Fruit fly (Drosophila melanogaster): Measurements from ENCODE around the gene Dyrk2.

Gene Dyrk2

DNA sequence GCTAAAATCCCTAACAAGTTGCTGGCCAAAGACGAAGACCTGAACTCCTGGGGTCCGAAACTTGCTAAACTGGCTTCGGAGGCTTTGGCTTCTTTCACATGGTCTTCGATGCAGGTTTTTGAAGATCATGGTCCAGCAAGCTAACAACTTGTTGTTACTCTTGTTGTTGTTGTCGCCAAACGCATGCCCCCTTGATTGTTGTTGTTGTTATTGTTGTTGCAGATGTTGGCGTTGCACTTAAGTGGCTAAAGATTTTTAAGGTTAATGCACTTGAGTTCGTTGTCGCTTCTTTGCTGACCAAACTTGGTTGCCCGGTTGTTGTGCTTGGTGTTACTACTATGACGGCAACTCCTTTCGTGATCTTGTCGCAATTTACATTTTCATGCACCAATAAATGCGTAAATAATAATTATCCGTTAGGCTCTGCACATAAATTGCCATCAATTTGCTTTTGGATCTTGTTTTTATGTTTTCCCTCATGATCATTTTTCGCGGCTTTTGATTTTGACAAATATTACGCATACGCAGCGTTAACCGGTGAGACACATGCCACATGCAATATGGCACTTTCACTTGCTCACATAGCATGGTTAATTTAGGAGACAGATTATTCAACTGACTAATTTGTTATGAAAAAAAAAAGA lies 26.2 kb downstream of the Dyrk2 start:
- TF ChIP-seq CG11617 (GFP tag; optimal IDR thresholded peaks at IDR 0.05) (no peak), pad (GFP tag; optimal IDR thresholded peaks at IDR 0.05) (no peak), Clk (GFP tag; optimal IDR thresholded peaks at IDR 0.05) (no peak), Mnt (GFP tag; optimal IDR thresholded peaks at IDR 0.05) (no peak), bab1 (GFP tag; optimal IDR thresholded peaks at IDR 0.05) (no peak), CG12768 (GFP tag; optimal IDR thresholded peaks at IDR 0.05) (no peak), cnc (optimal IDR thresholded peaks at IDR 0.05) (no peak), toe (GFP tag; optimal IDR thresholded peaks at IDR 0.05) (no peak), CG7101 (tag; optimal IDR thresholded peaks at IDR 0.05) (no peak), CG33017 (tag; optimal IDR thresholded peaks at IDR 0.05) (no peak), CG5204 (GFP tag; optimal IDR thresholded peaks at IDR 0.05) (no peak), cic (GFP tag; optimal IDR thresholded peaks at IDR 0.05) (no peak), tj (GFP tag; optimal IDR thresholded peaks at IDR 0.05) (no peak), ovo (GFP tag; optimal IDR thresholded peaks at IDR 0.05) (no peak), CG14711 (tag; optimal IDR thresholded peaks at IDR 0.05) (no peak)

DNA sequence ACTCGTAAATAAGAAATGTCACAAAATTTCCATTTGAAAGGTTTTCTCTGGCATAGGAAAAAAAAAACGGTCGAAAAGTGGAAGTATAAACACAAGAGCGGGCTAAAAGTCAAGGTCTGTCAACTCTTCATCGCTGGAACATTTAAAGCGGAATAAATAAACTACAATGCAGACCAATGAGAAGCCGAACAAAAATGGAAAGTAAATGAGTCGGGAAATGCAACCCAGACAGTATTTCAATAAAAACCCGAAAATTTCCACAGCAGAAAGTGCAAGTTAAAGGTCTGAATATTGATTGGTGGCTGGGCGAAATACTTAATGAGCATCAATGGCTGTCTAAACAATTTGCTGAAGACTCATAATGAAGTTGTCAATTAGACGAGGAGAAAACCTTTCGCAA lies 26.8 kb downstream of the Dyrk2 start:
- TF ChIP-seq Mnt (GFP tag; optimal IDR thresholded peaks at IDR 0.05): no peak
- TF ChIP-seq CG14711 (tag; optimal IDR thresholded peaks at IDR 0.05): no peak
- TF ChIP-seq Hr96 (GFP tag; optimal IDR thresholded peaks at IDR 0.05): no peak
- peak; percentile 21 for TF ChIP-seq tj (GFP tag; optimal IDR thresholded peaks at IDR 0.05)
- TF ChIP-seq CG33017 (tag; optimal IDR thresholded peaks at IDR 0.05): no peak
- no peak for TF ChIP-seq Clk (GFP tag; optimal IDR thresholded peaks at IDR 0.05)

DNA sequence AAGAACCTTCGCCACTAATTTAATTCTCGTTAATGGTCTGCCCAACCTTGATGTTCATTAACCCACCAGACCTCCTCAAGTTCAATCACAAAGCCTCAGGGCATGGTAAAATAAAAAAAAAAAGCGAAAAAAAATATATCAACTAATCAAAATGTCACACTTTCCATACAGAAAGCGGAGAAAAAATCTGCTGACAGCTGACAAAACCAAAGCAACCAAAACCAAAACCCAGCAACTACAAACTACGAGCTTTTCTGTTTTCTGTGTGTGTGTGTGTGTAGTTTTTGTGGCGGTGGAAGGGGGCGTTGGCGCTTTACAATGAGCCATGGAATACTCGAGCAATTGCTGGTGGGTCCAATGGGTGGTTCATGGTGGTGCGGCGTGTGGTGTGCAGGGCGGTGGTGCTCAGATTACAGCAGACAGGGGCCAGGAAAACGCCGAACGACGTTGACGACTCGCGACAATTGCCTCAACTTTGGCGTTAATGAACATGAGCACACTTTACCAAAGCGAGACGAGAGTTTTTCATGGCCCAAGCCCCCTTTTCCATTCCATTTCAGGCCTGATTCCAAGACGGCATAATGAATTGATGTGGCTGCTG lies 30.0 kb downstream of the Dyrk2 start:
- no peak for TF ChIP-seq Hr96 (GFP tag; optimal IDR thresholded peaks at IDR 0.05)
- TF ChIP-seq CG12768 (GFP tag; optimal IDR thresholded peaks at IDR 0.05): peak; percentile 22
- TF ChIP-seq tj (GFP tag; optimal IDR thresholded peaks at IDR 0.05): peak; percentile 98

DNA sequence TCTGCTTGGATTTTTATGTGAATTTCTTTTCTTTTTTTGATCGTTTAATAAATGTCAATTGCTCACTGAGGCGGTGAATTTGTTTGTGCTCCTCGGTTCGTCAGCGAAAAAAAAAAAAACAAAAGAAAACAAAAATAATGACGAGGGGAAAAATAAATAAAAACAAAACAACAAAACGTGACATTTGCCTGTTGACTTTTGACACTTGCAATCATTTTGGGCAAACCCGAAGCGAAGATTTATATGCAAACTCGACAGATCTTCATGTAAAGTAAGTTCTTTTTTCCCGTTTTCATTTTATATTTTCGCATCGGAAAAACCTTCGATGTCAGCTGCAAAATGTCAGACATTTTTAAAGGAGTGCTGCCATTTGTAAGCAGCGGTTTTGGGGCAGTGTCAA lies 33.5 kb downstream of the Dyrk2 start:
- TF ChIP-seq tj (GFP tag; optimal IDR thresholded peaks at IDR 0.05): peak; percentile 13
- TF ChIP-seq Crg-1 (GFP tag; optimal IDR thresholded peaks at IDR 0.05): no peak

DNA sequence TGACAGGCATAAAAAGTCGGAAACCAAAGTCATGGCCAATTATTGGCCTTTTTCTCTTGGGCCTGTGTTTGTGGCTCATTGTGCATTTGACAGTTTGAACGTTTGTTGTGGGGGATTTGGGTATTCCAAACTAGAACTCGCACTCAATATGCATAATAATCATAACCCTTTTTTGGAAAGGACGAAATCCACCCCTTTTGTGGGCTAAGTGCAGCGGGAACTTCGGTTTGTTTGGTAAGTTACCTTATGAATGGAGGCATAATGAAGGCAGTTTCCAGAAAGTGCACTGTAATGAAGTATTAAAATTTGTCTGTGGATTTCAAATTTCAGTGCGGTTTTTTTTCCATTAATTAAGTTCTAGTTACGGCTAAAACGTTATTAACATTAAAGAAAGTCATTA lies 35.6 kb downstream of the Dyrk2 start:
- no peak for TF ChIP-seq bab1 (GFP tag; optimal IDR thresholded peaks at IDR 0.05)
- no peak for TF ChIP-seq pad (GFP tag; optimal IDR thresholded peaks at IDR 0.05)
- no peak for TF ChIP-seq CG1620 (GFP tag; optimal IDR thresholded peaks at IDR 0.05)
- no peak for TF ChIP-seq CG11617 (GFP tag; optimal IDR thresholded peaks at IDR 0.05)
- TF ChIP-seq CG33017 (tag; optimal IDR thresholded peaks at IDR 0.05): no peak
- TF ChIP-seq CG7101 (tag; optimal IDR thresholded peaks at IDR 0.05): no peak
- no peak for TF ChIP-seq CG7045 (GFP tag; optimal IDR thresholded peaks at IDR 0.05)

DNA sequence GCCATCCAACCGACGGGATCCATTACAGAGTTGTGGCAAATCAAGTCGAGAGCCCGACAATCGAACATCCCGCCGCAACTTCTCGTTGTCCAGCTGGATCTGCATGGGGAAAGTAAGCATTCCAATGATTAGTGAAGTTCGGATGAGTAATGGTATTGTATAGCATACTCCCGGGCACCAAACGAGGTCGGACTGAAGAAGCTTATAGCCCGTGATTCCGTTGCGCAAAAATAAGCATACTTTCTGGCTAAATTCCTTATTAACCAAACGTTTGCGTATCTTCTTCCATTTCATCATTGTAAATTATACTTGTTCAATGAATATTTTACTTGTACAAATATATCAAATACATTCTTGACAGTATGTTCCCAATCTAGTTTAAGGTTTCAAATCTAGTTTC lies 36.7 kb downstream of the Dyrk2 start:
- TF ChIP-seq bab1 (GFP tag; optimal IDR thresholded peaks at IDR 0.05) (no peak), CG12768 (GFP tag; optimal IDR thresholded peaks at IDR 0.05) (no peak), cnc (optimal IDR thresholded peaks at IDR 0.05) (no peak), CG5204 (GFP tag; optimal IDR thresholded peaks at IDR 0.05) (no peak), pad (GFP tag; optimal IDR thresholded peaks at IDR 0.05) (no peak), ovo (GFP tag; optimal IDR thresholded peaks at IDR 0.05) (no peak), kay (GFP tag; ENCODE audit: borderline replicate concordance) (no peak), Hr96 (GFP tag; optimal IDR thresholded peaks at IDR 0.05) (no peak), CG11617 (GFP tag; optimal IDR thresholded peaks at IDR 0.05) (no peak), CG33017 (tag; optimal IDR thresholded peaks at IDR 0.05) (no peak), Crg-1 (GFP tag; optimal IDR thresholded peaks at IDR 0.05) (no peak), CG14711 (tag; optimal IDR thresholded peaks at IDR 0.05) (no peak), tj (GFP tag; optimal IDR thresholded peaks at IDR 0.05) (no peak), CG7045 (GFP tag; optimal IDR thresholded peaks at IDR 0.05) (no peak), toe (GFP tag; optimal IDR thresholded peaks at IDR 0.05) (no peak), CG7101 (tag; optimal IDR thresholded peaks at IDR 0.05) (no peak)

DNA sequence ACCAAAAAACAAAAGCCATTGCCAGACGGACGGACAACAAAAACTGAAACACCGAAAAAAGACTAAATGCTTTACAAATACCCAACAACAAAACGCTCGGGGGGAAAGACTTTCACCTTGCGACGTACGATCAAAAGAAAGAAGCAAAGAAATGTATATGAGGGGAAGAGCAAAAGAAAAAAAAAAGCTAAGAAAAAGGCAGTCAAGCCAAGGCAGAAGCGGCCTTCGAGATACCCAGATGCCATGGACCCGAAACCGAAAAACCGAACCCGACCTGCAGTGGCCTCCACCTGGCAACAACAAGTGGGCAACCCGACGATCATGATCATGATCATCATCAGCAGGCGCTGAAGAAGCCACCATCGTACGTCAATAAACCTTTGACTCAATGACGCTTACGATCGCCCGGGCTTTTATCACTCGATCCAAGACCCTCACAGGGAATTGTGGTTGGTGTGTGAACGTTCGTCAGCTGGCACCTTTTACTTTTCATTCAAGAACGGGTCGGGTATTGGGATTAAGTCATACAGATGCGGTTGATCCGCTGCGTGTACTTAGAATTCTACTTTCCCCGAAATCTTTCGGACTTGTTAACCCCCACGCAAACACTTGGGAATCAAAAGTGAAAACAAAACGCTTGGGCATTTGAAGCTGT lies 50.9 kb downstream of the Dyrk2 start:
- no peak for TF ChIP-seq toe (GFP tag; optimal IDR thresholded peaks at IDR 0.05)
- TF ChIP-seq pad (GFP tag; optimal IDR thresholded peaks at IDR 0.05): no peak
- no peak for TF ChIP-seq kay (GFP tag; ENCODE audit: borderline replicate concordance)
